Worm (Caenorhabditis elegans) whole organism, midembryonic: ENCODE results near the gene dep-1.

ENCODE experiments used
- cog-1 ChIP-seq: sonication (generic microtip); optimal IDR thresholded peaks from 2 replicates; lab custom pipeline; 2016; ENCODE audit warnings: missing genetic modification characterization, missing compliant biosample characterization
- flt-1 ChIP-seq: fragments of 200-800 bp; sonication (Bioruptor generic); IDR thresholded peaks from 2 replicates; pipeline ENCODE4 v1.3.6; 2022; ENCODE audit warnings: missing genetic modification characterization, missing compliant biosample characterization
- ztf-23 ChIP-seq: fragments of 200-800 bp; sonication (Bioruptor generic); IDR thresholded peaks from 2 replicates; pipeline ENCODE4 v1.3.6; 2022; ENCODE audit warnings: missing genetic modification reagents, missing genetic modification characterization, missing compliant biosample characterization

- no peak for TF ChIP-seq cog-1
- no peak for TF ChIP-seq flt-1 (GFP tag; lab: Robert Waterston, UW)
- TF ChIP-seq ztf-23 (GFP tag; lab: Robert Waterston, UW), result no peak
Observed at ce11 chrII:8961450-8961849, 58.1 kb downstream of the dep-1 start.
